Fruit fly (Drosophila melanogaster) whole organism, embryonic: ENCODE results near the gene CG10431.

ENCODE experiments used
- BEAF-32 ChIP-seq: fragments of 200-800 bp; sonication (Bioruptor generic); optimal IDR thresholded peaks from 3 replicates; lab custom pipeline; 2017; ENCODE audit warnings: missing biosample characterization, missing genetic modification characterization, mild to moderate bottlenecking, moderate library complexity, missing genetic modification reagents
- CG10321 ChIP-seq: fragments of 200-800 bp; sonication (Bioruptor generic); IDR thresholded peaks from 2 replicates; pipeline ENCODE4 v1.3.6; 2022; ENCODE audit warnings: missing biosample characterization, missing genetic modification characterization
- CG11560 ChIP-seq: fragments of 200-800 bp; sonication (Bioruptor generic); IDR thresholded peaks from 3 replicates; pipeline ENCODE4 v1.3.6; 2022; ENCODE audit warnings: missing biosample characterization, missing genetic modification characterization
- CG12391 ChIP-seq: fragments of 200-800 bp; sonication (Bioruptor generic); optimal IDR thresholded peaks from 3 replicates; lab custom pipeline; 2018; ENCODE audit warnings: missing biosample characterization, mild to moderate bottlenecking, missing genetic modification characterization, moderate library complexity
- CG13894 ChIP-seq: fragments of 200-800 bp; sonication (Bioruptor generic); optimal IDR thresholded peaks from 3 replicates; lab custom pipeline; 2018; ENCODE audit warnings: missing biosample characterization, mild to moderate bottlenecking, missing genetic modification characterization, moderate library complexity
- CG14050 ChIP-seq: fragments of 200-800 bp; sonication (Bioruptor generic); IDR thresholded peaks from 3 replicates; pipeline ENCODE4 v1.3.6; 2022; ENCODE audit warnings: missing biosample characterization, missing genetic modification characterization
- CG14441 ChIP-seq: fragments of 200-800 bp; sonication (Bioruptor generic); IDR thresholded peaks from 2 replicates; pipeline ENCODE4 v1.3.6; 2022; ENCODE audit warnings: missing biosample characterization, missing genetic modification characterization
- CG14860 ChIP-seq: fragments of 200-800 bp; sonication (Bioruptor generic); IDR thresholded peaks from 3 replicates; pipeline ENCODE4 v1.3.6; 2022; ENCODE audit warnings: missing biosample characterization, missing genetic modification characterization; ENCODE audit not compliant: partially characterized antibody
- CG15696 ChIP-seq: fragments of 200-800 bp; sonication (Bioruptor generic); optimal IDR thresholded peaks from 2 replicates; lab custom pipeline; 2019; ENCODE audit warnings: missing biosample characterization, mild to moderate bottlenecking, missing genetic modification characterization, moderate library complexity
- CG1603 ChIP-seq: fragments of 200-800 bp; sonication (Bioruptor generic); optimal IDR thresholded peaks from 2 replicates; lab custom pipeline; 2019; ENCODE audit warnings: missing biosample characterization, mild to moderate bottlenecking, missing genetic modification characterization, moderate library complexity
- CG16779 ChIP-seq: fragments of 200-800 bp; sonication (Bioruptor generic); IDR thresholded peaks from 2 replicates; pipeline ENCODE4 v1.3.6; 2022; ENCODE audit warnings: missing biosample characterization, missing genetic modification characterization
- CG17186 ChIP-seq: fragments of 200-800 bp; sonication (Bioruptor generic); optimal IDR thresholded peaks from 3 replicates; lab custom pipeline; 2017; ENCODE audit warnings: missing biosample characterization, missing genetic modification reagents, missing genetic modification characterization
- CG2199 ChIP-seq: fragments of 200-800 bp; sonication (Bioruptor generic); IDR thresholded peaks from 3 replicates; pipeline ENCODE4 v1.3.6; 2022; ENCODE audit warnings: missing biosample characterization, missing genetic modification characterization
- CG2202 ChIP-seq: fragments of 200-800 bp; sonication (Bioruptor generic); optimal IDR thresholded peaks from 2 replicates; lab custom pipeline; 2018; ENCODE audit warnings: missing biosample characterization, mild to moderate bottlenecking, missing genetic modification characterization
- CG3065 ChIP-seq: fragments of 200-800 bp; sonication (Bioruptor generic); optimal IDR thresholded peaks from 2 replicates; lab custom pipeline; 2016; ENCODE audit warnings: missing biosample characterization, missing genetic modification characterization
- CG33213 ChIP-seq: fragments of 200-800 bp; sonication (Bioruptor generic); optimal IDR thresholded peaks from 3 replicates; lab custom pipeline; 2016; ENCODE audit warnings: missing biosample characterization, missing genetic modification characterization
- CG34376 ChIP-seq: fragments of 200-800 bp; sonication (Bioruptor generic); optimal IDR thresholded peaks from 2 replicates; lab custom pipeline; 2018; ENCODE audit warnings: missing biosample characterization, mild to moderate bottlenecking, missing genetic modification characterization
- CG42726 ChIP-seq: fragments of 200-800 bp; sonication (Bioruptor generic); IDR thresholded peaks from 2 replicates; pipeline ENCODE4 v1.3.6; 2022; ENCODE audit warnings: missing biosample characterization, missing genetic modification characterization; ENCODE audit not compliant: partially characterized antibody
- CG5180 ChIP-seq: fragments of 200-800 bp; sonication (Bioruptor generic); optimal IDR thresholded peaks from 3 replicates; lab custom pipeline; 2017; ENCODE audit warnings: missing biosample characterization, missing genetic modification characterization, mild to moderate bottlenecking, moderate library complexity, missing genetic modification reagents
- CG6765 ChIP-seq: fragments of 200-800 bp; sonication (Bioruptor generic); optimal IDR thresholded peaks from 3 replicates; lab custom pipeline; 2017; ENCODE audit warnings: missing biosample characterization, mild to moderate bottlenecking, missing genetic modification characterization
- CG7357 ChIP-seq: fragments of 200-800 bp; sonication (Bioruptor generic); IDR thresholded peaks from 3 replicates; pipeline ENCODE4 v1.3.6; 2022; ENCODE audit warnings: missing biosample characterization, missing genetic modification characterization
- CG7372 ChIP-seq: fragments of 200-800 bp; sonication (Bioruptor generic); IDR thresholded peaks from 2 replicates; pipeline ENCODE4 v1.3.6; 2022; ENCODE audit warnings: missing biosample characterization, missing genetic modification characterization
- CG7745 ChIP-seq: fragments of 200-800 bp; sonication (Bioruptor generic); optimal IDR thresholded peaks from 2 replicates; lab custom pipeline; 2018; ENCODE audit warnings: missing biosample characterization, mild to moderate bottlenecking, missing genetic modification characterization, moderate library complexity
- CG7987 ChIP-seq: fragments of 200-800 bp; sonication (Bioruptor generic); optimal IDR thresholded peaks from 2 replicates; lab custom pipeline; 2018; ENCODE audit warnings: missing biosample characterization, mild to moderate bottlenecking, missing genetic modification characterization, moderate library complexity
- CTCF ChIP-seq: fragments of 200-800 bp; sonication (Bioruptor generic); optimal IDR thresholded peaks from 2 replicates; lab custom pipeline; 2017; ENCODE audit warnings: missing biosample characterization, mild to moderate bottlenecking, missing genetic modification characterization, moderate library complexity
- D19A ChIP-seq: fragments of 200-800 bp; optimal IDR thresholded peaks from 3 replicates; lab custom pipeline; 2019; ENCODE audit warnings: missing biosample characterization, mild to moderate bottlenecking, missing genetic modification characterization, moderate library complexity
- Ets97D ChIP-seq: fragments of 200-800 bp; sonication (Bioruptor generic); optimal IDR thresholded peaks from 3 replicates; lab custom pipeline; 2016; ENCODE audit warnings: missing biosample characterization, missing genetic modification characterization
- Hand ChIP-seq: fragments of 200-800 bp; sonication (Bioruptor generic); optimal IDR thresholded peaks from 2 replicates; lab custom pipeline; 2017; ENCODE audit warnings: mild to moderate bottlenecking, missing biosample characterization, missing genetic modification reagents, missing genetic modification characterization
- Hey ChIP-seq: fragments of 200-800 bp; sonication (Bioruptor generic); optimal IDR thresholded peaks from 3 replicates; lab custom pipeline; 2018; ENCODE audit warnings: missing biosample characterization, mild to moderate bottlenecking, missing genetic modification characterization
- Hmr ChIP-seq: fragments of 200-800 bp; sonication (Bioruptor generic); optimal IDR thresholded peaks from 3 replicates; lab custom pipeline; 2017; ENCODE audit warnings: mild to moderate bottlenecking, missing biosample characterization, missing genetic modification reagents, missing genetic modification characterization
- Hr39 ChIP-seq: fragments of >200 bp; optimal IDR thresholded peaks from 2 replicates; lab custom pipeline; 2017
- Hsf ChIP-seq: fragments of 200-800 bp; sonication (Bioruptor generic); optimal IDR thresholded peaks from 3 replicates; lab custom pipeline; 2016; ENCODE audit warnings: missing biosample characterization, missing genetic modification characterization
- Myb ChIP-seq: fragments of 200-800 bp; sonication (Bioruptor generic); optimal IDR thresholded peaks from 2 replicates; lab custom pipeline; 2016; ENCODE audit warnings: missing biosample characterization, missing genetic modification characterization
- Nf-YC ChIP-seq: fragments of 200-800 bp; optimal IDR thresholded peaks from 3 replicates; lab custom pipeline; 2019; ENCODE audit warnings: missing biosample characterization, mild to moderate bottlenecking, missing genetic modification characterization, moderate library complexity
- Rx ChIP-seq: fragments of 200-800 bp; sonication (Bioruptor generic); IDR thresholded peaks from 2 replicates; pipeline ENCODE4 v1.3.6; 2022; ENCODE audit warnings: missing biosample characterization, missing genetic modification characterization
- Ssrp ChIP-seq: fragments of 200-800 bp; sonication (Bioruptor generic); optimal IDR thresholded peaks from 2 replicates; lab custom pipeline; 2018; ENCODE audit warnings: missing biosample characterization, mild to moderate bottlenecking, missing genetic modification characterization, moderate library complexity
- dan ChIP-seq: fragments of 200-800 bp; sonication (Bioruptor generic); IDR thresholded peaks from 2 replicates; pipeline ENCODE4 v1.3.6; 2022; ENCODE audit warnings: missing biosample characterization, missing genetic modification characterization
- disco-r ChIP-seq: fragments of 200-800 bp; sonication (Bioruptor generic); optimal IDR thresholded peaks from 2 replicates; lab custom pipeline; 2016; ENCODE audit warnings: missing biosample characterization, missing genetic modification characterization
- eve ChIP-seq, 2 experiments: fragments of >200 bp; optimal IDR thresholded peaks; 2 replicates each; lab custom pipeline; 2017; ENCODE audit warnings: missing biosample characterization in 2 of 2, missing genetic modification characterization in 2 of 2
- gsb ChIP-seq: fragments of 200-800 bp; sonication (Bioruptor generic); IDR thresholded peaks from 2 replicates; pipeline ENCODE4 v1.3.6; 2022; ENCODE audit warnings: missing biosample characterization, missing genetic modification characterization
- insv ChIP-seq, 2 experiments: fragments of 200-800 bp; sonication (Bioruptor generic); optimal IDR thresholded peaks; 3 replicates each; lab custom pipeline; 2016 to 2018; ENCODE audit warnings: missing biosample characterization in 2 of 2, missing genetic modification characterization in 2 of 2
- jing ChIP-seq: fragments of 200-800 bp; sonication (Bioruptor generic); optimal IDR thresholded peaks from 2 replicates; lab custom pipeline; 2018; ENCODE audit warnings: missing biosample characterization, mild to moderate bottlenecking, missing genetic modification characterization
- kni ChIP-seq: fragments of 200-800 bp; sonication (Bioruptor generic); optimal IDR thresholded peaks from 3 replicates; lab custom pipeline; 2017; ENCODE audit warnings: mild to moderate bottlenecking, missing biosample characterization, missing genetic modification reagents, missing genetic modification characterization
- pb ChIP-seq: fragments of 200-800 bp; sonication (Bioruptor generic); optimal IDR thresholded peaks from 3 replicates; lab custom pipeline; 2016; ENCODE audit warnings: missing biosample characterization, missing genetic modification characterization
- ro ChIP-seq: fragments of 200-800 bp; sonication (Bioruptor generic); IDR thresholded peaks from 2 replicates; pipeline ENCODE4 v1.3.6; 2022; ENCODE audit warnings: missing biosample characterization, missing genetic modification characterization
- run ChIP-seq: fragments of 200-800 bp; sonication (Bioruptor generic); optimal IDR thresholded peaks from 3 replicates; lab custom pipeline; 2018; ENCODE audit warnings: missing biosample characterization, mild to moderate bottlenecking, missing genetic modification characterization
- sob ChIP-seq: fragments of 200-800 bp; sonication (Bioruptor generic); IDR thresholded peaks from 2 replicates; pipeline ENCODE4 v1.3.6; 2022; ENCODE audit warnings: missing biosample characterization, missing genetic modification characterization
- toy ChIP-seq: fragments of 200-800 bp; sonication (Bioruptor generic); IDR thresholded peaks from 2 replicates; pipeline ENCODE4 v1.3.6; 2022; ENCODE audit warnings: missing biosample characterization, missing genetic modification characterization
- tup ChIP-seq: fragments of 200-800 bp; sonication (Bioruptor generic); optimal IDR thresholded peaks from 2 replicates; lab custom pipeline; 2016; ENCODE audit warnings: missing biosample characterization, mild to moderate bottlenecking, missing genetic modification characterization, moderate library complexity
- unpg ChIP-seq: fragments of 200-800 bp; sonication (Bioruptor generic); optimal IDR thresholded peaks from 3 replicates; lab custom pipeline; 2018; ENCODE audit warnings: missing biosample characterization, mild to moderate bottlenecking, missing genetic modification characterization, moderate library complexity

Gene CG10431

DNA sequence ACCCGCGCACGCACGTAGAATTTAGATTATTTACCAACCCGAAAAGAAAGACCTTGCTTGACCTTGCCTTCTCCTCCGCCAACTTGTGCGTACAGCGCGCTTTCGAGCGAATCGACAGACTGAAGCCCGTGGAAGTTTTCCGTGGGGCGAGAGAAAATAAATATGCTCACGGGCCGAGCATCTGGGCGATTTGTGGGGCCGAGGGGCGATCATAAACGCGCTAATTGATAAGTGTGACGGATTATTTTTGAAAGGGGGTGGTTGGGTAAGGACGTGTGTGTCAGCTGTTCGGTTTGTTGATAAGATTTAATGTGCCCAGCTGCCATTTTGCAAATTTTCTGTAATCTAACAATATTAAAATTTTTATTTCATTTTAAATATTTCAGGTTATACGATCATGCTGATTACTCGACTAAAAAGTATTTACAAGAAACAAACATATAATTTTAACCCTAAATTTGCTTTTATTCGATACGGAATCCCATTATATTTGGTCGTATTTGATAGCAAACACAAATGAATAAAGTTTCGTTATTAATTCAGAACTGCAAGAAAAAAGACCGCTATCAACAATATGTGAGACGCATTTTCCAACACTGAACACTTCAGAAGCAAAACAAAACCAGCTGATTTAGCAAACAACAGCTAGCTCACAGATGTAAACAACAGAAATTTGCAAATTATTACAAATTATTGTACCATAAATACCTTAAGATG lies at the start of gene CG10431, which contains the start of gene L2HGDH (continued):
- TF ChIP-seq Hey (tag; lab: Kevin White, UChicago) (peak; percentile 46), CG10321 (no peak), eve (GFP tag; optimal IDR thresholded peaks at IDR 0.05; lab: Kevin White, UChicago) (no peak), kni (GFP tag; lab: Kevin White, UChicago) (no peak), CG7745 (no peak), CG7372 (GFP tag; lab: Robert Waterston, UW) (no peak), CG12391 (peak; percentile 85), CG42726 (GFP tag; lab: Robert Waterston, UW) (no peak), D19A (peak; percentile 57), CG34376 (GFP tag; lab: Kevin White, UChicago) (peak; percentile 91), CG2202 (tag; lab: Kevin White, UChicago) (peak; percentile 4), Ets97D (GFP tag; lab: Kevin White, UChicago) (peak; percentile 41), Ssrp (peak; percentile 47), tup (peak; percentile 30), CG6765 (GFP tag; lab: Kevin White, UChicago) (peak; percentile 38), CG13894 (tag; lab: Kevin White, UChicago) (peak; percentile 67), Hand (GFP tag; lab: Kevin White, UChicago) (peak; percentile 48), CG2199 (GFP tag; lab: Robert Waterston, UW) (no peak), Rx (no peak), disco-r (GFP tag; lab: Kevin White, UChicago) (peak; percentile 34), gsb (GFP tag; lab: Robert Waterston, UW) (no peak), CG14050 (no peak), Myb (peak; percentile 11), CG5180 (peak; percentile 31), CG1603 (peak; percentile 42), Hmr (GFP tag; lab: Kevin White, UChicago) (peak; percentile 75), Nf-YC (tag; lab: Kevin White, UChicago) (peak; percentile 67), CG7357 (GFP tag; lab: Robert Waterston, UW) (no peak), CG14441 (GFP tag; lab: Robert Waterston, UW) (peak; percentile 40; the same call in 1 of the 2 replicates), CG17186 (GFP tag; lab: Kevin White, UChicago) (peak; percentile 53), dan (no peak), Hr39 (lab: Kevin White, UChicago) (no peak), CTCF (GFP tag; lab: Kevin White, UChicago) (no peak), ro (GFP tag; lab: Robert Waterston, UW) (no peak), CG14860 (no peak), sob (GFP tag; lab: Robert Waterston, UW) (0 out of 2 replicates have a peak, but pooled peaks have one; percentile 7), jing (no peak), insv (GFP tag; optimal IDR thresholded peaks at IDR 0.05; lab: Kevin White, UChicago) (peak in 1 of 2 experiments; percentile 63), CG15696 (peak; percentile 36), CG16779 (no peak; the same call in 1 of the 2 replicates), toy (no peak), pb (GFP tag; lab: Kevin White, UChicago) (no peak), run (tag; lab: Kevin White, UChicago) (peak; percentile 3), Hsf (GFP tag; lab: Kevin White, UChicago) (peak; percentile 59), CG33213 (GFP tag; lab: Kevin White, UChicago) (no peak), CG3065 (GFP tag; lab: Kevin White, UChicago) (no peak), CG11560 (tag; lab: Robert Waterston, UW) (no peak), unpg (GFP tag; lab: Kevin White, UChicago) (peak; percentile 58), CG7987 (GFP tag; lab: Kevin White, UChicago) (peak; percentile 74), BEAF-32 (GFP tag; lab: Kevin White, UChicago) (peak; percentile 52)
